Fruit fly (Drosophila melanogaster): ENCODE data around the gene beta4GalT7.

dm6 chr3R:25054451-25055188 is 31.6 kb downstream of the beta4GalT7 start, which contains the start of gene CG31109:
- no peak for TF ChIP-seq psq (optimal IDR thresholded peaks at IDR 0.05)
- no peak for TF ChIP-seq EcR (GFP tag; optimal IDR thresholded peaks at IDR 0.05)
- no peak for TF ChIP-seq pan (optimal IDR thresholded peaks at IDR 0.05)

Measured in whole organism.